Worm (Caenorhabditis elegans) whole organism, mixed stage, embryonic: ENCODE results near the gene Y82E9BR.5.

Experiments
- M03D4.4 ChIP-seq: sonication (generic microtip); optimal IDR thresholded peaks from 2 replicates; lab custom pipeline; 2017; ENCODE audit warnings: mild to moderate bottlenecking, missing genetic modification characterization, missing compliant biosample characterization
- bed-3 ChIP-seq: fragments of 200-800 bp; sonication (Bioruptor generic); optimal IDR thresholded peaks from 3 replicates; lab custom pipeline; 2018; ENCODE audit warnings: mild to moderate bottlenecking, missing genetic modification characterization, moderate library complexity, missing compliant biosample characterization
- ceh-39 ChIP-seq: fragments of 150-350 bp; optimal IDR thresholded peaks from 2 replicates; lab custom pipeline; 2014; ENCODE audit warnings: missing biosample characterization, missing genetic modification characterization
- ceh-43 ChIP-seq: fragments of 200-800 bp; sonication (Bioruptor generic); optimal IDR thresholded peaks from 2 replicates; lab custom pipeline; 2018; ENCODE audit warnings: mild to moderate bottlenecking, missing genetic modification characterization, moderate library complexity, missing compliant biosample characterization
- ceh-83 ChIP-seq: fragments of 200-800 bp; sonication (Bioruptor generic); optimal IDR thresholded peaks from 2 replicates; lab custom pipeline; 2018; ENCODE audit warnings: mild to moderate bottlenecking, missing genetic modification characterization, missing compliant biosample characterization
- ces-1 ChIP-seq: fragments of 150-350 bp; optimal IDR thresholded peaks from 2 replicates; lab custom pipeline; 2014; ENCODE audit warnings: missing biosample characterization, missing genetic modification reagents, missing genetic modification characterization
- cnd-1 ChIP-seq: fragments of 200-800 bp; sonication (Bioruptor generic); optimal IDR thresholded peaks from 2 replicates; lab custom pipeline; 2018; ENCODE audit warnings: mild to moderate bottlenecking, missing genetic modification characterization, missing compliant biosample characterization
- elt-1 ChIP-seq: sonication (generic microtip); optimal IDR thresholded peaks from 2 replicates; lab custom pipeline; 2017; ENCODE audit warnings: missing genetic modification characterization, mild to moderate bottlenecking, missing compliant biosample characterization, antibody characterized with exemption, moderate library complexity, borderline replicate concordance; ENCODE audit not compliant: insufficient read depth
- elt-3 ChIP-seq: fragments of 150-350 bp; optimal IDR thresholded peaks from 2 replicates; lab custom pipeline; 2014; ENCODE audit warnings: missing biosample characterization, missing genetic modification characterization
- flh-1 ChIP-seq: fragments of 200-800 bp; sonication (Bioruptor generic); optimal IDR thresholded peaks from 2 replicates; lab custom pipeline; 2018; ENCODE audit warnings: mild to moderate bottlenecking, missing genetic modification characterization, moderate library complexity, missing compliant biosample characterization
- ham-2 ChIP-seq: fragments of 200-800 bp; sonication (Bioruptor generic); optimal IDR thresholded peaks from 2 replicates; lab custom pipeline; 2018; ENCODE audit warnings: mild to moderate bottlenecking, missing genetic modification characterization, missing compliant biosample characterization
- hlh-1 ChIP-seq: fragments of 150-350 bp; optimal IDR thresholded peaks from 2 replicates; lab custom pipeline; 2014; ENCODE audit warnings: missing biosample characterization, missing genetic modification reagents, missing genetic modification characterization
- lin-13 ChIP-seq: fragments of 150-350 bp; optimal IDR thresholded peaks from 2 replicates; lab custom pipeline; 2014; ENCODE audit warnings: missing biosample characterization, missing genetic modification characterization
- lin-32 ChIP-seq: fragments of 200-800 bp; sonication (Bioruptor generic); optimal IDR thresholded peaks from 2 replicates; lab custom pipeline; 2018; ENCODE audit warnings: mild to moderate bottlenecking, missing genetic modification characterization, missing compliant biosample characterization
- mab-5 ChIP-seq: fragments of 150-350 bp; optimal IDR thresholded peaks from 2 replicates; lab custom pipeline; 2014; ENCODE audit warnings: missing biosample characterization, missing genetic modification characterization
- mep-1 ChIP-seq: fragments of 150-350 bp; optimal IDR thresholded peaks from 2 replicates; lab custom pipeline; 2017; ENCODE audit warnings: missing biosample characterization, missing genetic modification reagents, missing genetic modification characterization, inconsistent platforms
- mls-2 ChIP-seq: sonication (generic microtip); optimal IDR thresholded peaks from 2 replicates; lab custom pipeline; 2016; ENCODE audit warnings: mild to moderate bottlenecking, missing genetic modification characterization, moderate library complexity, missing compliant biosample characterization
- nhr-12 ChIP-seq: fragments of 150-350 bp; optimal IDR thresholded peaks from 2 replicates; lab custom pipeline; 2014; ENCODE audit warnings: missing biosample characterization, missing genetic modification characterization
- nhr-76 ChIP-seq: sonication (generic microtip); optimal IDR thresholded peaks from 2 replicates; lab custom pipeline; 2017; ENCODE audit warnings: missing biosample characterization, missing genetic modification characterization
- pha-4 ChIP-seq: fragments of 150-350 bp; optimal IDR thresholded peaks from 2 replicates; lab custom pipeline; 2018; ENCODE audit warnings: missing biosample characterization, missing genetic modification reagents, missing genetic modification characterization
- sem-2 ChIP-seq: fragments of 200-800 bp; sonication (Bioruptor generic); optimal IDR thresholded peaks from 2 replicates; lab custom pipeline; 2018; ENCODE audit warnings: mild to moderate bottlenecking, missing genetic modification characterization, missing compliant biosample characterization
- snpc-4 ChIP-seq: fragments of 150-350 bp; optimal IDR thresholded peaks from 2 replicates; lab custom pipeline; 2014; ENCODE audit warnings: missing biosample characterization, missing genetic modification characterization
- sptf-1 ChIP-seq: sonication (generic microtip); optimal IDR thresholded peaks from 2 replicates; lab custom pipeline; 2017; ENCODE audit warnings: mild to moderate bottlenecking, missing genetic modification characterization, moderate library complexity, missing compliant biosample characterization
- unc-39 ChIP-seq: fragments of 150-350 bp; optimal IDR thresholded peaks from 2 replicates; lab custom pipeline; 2014; ENCODE audit warnings: missing biosample characterization, missing genetic modification characterization
- unc-62 ChIP-seq: fragments of 150-350 bp; optimal IDR thresholded peaks from 2 replicates; lab custom pipeline; 2014; ENCODE audit warnings: missing biosample characterization, missing genetic modification reagents, missing genetic modification characterization
- zip-8 ChIP-seq: fragments of 150-350 bp; optimal IDR thresholded peaks from 2 replicates; lab custom pipeline; 2014; ENCODE audit warnings: missing biosample characterization, missing genetic modification characterization
- ztf-11 ChIP-seq: fragments of 150-350 bp; optimal IDR thresholded peaks from 2 replicates; lab custom pipeline; 2014; ENCODE audit warnings: missing biosample characterization, missing genetic modification characterization

Y82E9BR.5 gene

ce11 chrIII:1345694-1346093, 38.5 kb upstream of the Y82E9BR.5 start, which contains the start of gene Y82E9BL.6:
Gene Y82E9BL.6, minus strand, starts transcription at chrIII:1345794.
- TF ChIP-seq snpc-4 (tag; lab: Kevin White, UChicago) (no peak), ceh-43 (GFP tag; lab: Kevin White, UChicago) (no peak), unc-62 (GFP tag; lab: Kevin White, UChicago) (no peak), ces-1 (GFP tag; lab: Kevin White, UChicago) (no peak), nhr-76 (tag; lab: Kevin White, UChicago) (no peak), ztf-11 (no peak), ceh-39 (tag; lab: Kevin White, UChicago) (no peak), ham-2 (no peak), M03D4.4 (no peak), flh-1 (GFP tag; lab: Kevin White, UChicago) (no peak), sem-2 (GFP tag; lab: Kevin White, UChicago) (no peak), bed-3 (no peak)
- TF ChIP-seq, all 35 proteins: peak for 0

- TF ChIP-seq nhr-12 (tag; lab: Kevin White, UChicago) (no peak), bed-3 (no peak), mep-1 (tag; lab: Kevin White, UChicago) (no peak)
- TF ChIP-seq, all 35 proteins: peak for 0
These were observed 37.2 kb upstream of the Y82E9BR.5 start for ce11 chrIII:1347003-1347402.

- no peak for TF ChIP-seq lin-13 (tag; lab: Kevin White, UChicago)
These were observed 36.6 kb upstream of the Y82E9BR.5 start, which contains the start of gene Y82E9BL.5 for ce11 chrIII:1347539-1347938. Gene Y82E9BL.5, minus strand, starts transcription at chrIII:1347639.

DNA sequence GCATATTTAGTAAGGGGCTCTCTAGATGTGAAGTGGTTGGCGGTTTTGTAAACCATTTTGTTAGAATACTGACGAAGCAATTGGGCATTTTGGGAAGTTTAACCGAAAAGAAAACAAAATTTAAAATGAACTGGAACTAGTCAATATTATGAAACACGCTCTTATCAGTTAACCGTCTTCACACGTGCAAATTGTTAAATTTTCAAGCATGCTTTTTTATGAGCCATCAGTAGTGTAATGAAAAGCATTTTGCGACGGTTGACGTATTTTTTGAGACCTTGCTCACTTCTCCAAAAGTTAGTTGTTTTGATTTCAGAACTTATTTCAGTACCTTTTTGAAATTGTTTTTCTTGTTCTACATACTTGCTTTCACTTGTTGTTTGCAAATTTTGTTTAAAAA, 34.9 kb upstream of the Y82E9BR.5 start, which contains the start of gene fbxa-25:
fbxa-25 (minus strand) TSS at position 138 of the 400 bp plus-strand sequence.
- TF ChIP-seq cnd-1 = no peak
- no peak for TF ChIP-seq elt-3 (tag; lab: Kevin White, UChicago)
- TF ChIP-seq mls-2 = no peak
- TF ChIP-seq ceh-43 (GFP tag; lab: Kevin White, UChicago) = no peak
- TF ChIP-seq, all 35 proteins: peak for 0

DNA sequence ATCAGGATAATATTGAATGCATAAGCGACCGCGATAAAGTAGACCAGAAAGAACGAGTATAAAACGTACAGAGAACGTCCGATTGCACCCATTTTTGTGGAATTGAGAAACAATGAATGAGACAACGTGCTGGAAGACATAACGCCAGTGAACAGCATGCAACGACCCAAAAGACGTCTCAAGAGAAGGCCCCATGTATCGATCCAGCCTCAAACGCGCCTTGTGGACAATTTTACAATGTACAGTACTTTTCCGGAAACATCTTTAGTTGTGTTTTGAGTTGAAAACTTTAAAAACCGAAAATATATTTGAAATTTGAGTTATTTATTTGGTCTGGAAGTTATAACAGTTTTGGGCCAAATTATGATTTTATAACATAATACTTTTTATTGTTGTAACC, 33.4 kb upstream of the Y82E9BR.5 start, which contains the start of gene Y82E9BL.3:
Y82E9BL.3 (minus strand) TSS at position 101 of the 400 bp plus-strand sequence.
- TF ChIP-seq nhr-12 (tag; lab: Kevin White, UChicago) (no peak), ceh-39 (tag; lab: Kevin White, UChicago) (no peak), mls-2 (no peak), cnd-1 (no peak), nhr-76 (tag; lab: Kevin White, UChicago) (no peak), unc-62 (GFP tag; lab: Kevin White, UChicago) (no peak), unc-39 (tag; lab: Kevin White, UChicago) (no peak)

ce11 chrIII:1354523-1354922, 29.6 kb upstream of the Y82E9BR.5 start:
- no peak for TF ChIP-seq pha-4
- TF ChIP-seq sptf-1 (tag; lab: Kevin White, UChicago) = no peak
- TF ChIP-seq mep-1 (tag; lab: Kevin White, UChicago) = no peak

ce11 chrIII:1355320-1355719, 28.9 kb upstream of the Y82E9BR.5 start, which contains the start of gene Y82E9BL.1:
Gene Y82E9BL.1, minus strand, starts transcription at chrIII:1355420.
- TF ChIP-seq ceh-83 (GFP tag; lab: Kevin White, UChicago) (no peak), elt-1 (tag; lab: Kevin White, UChicago) (no peak), ceh-43 (GFP tag; lab: Kevin White, UChicago) (no peak), mab-5 (tag; lab: Kevin White, UChicago) (no peak), mep-1 (tag; lab: Kevin White, UChicago) (no peak), hlh-1 (tag; lab: Kevin White, UChicago) (no peak), zip-8 (tag; lab: Kevin White, UChicago) (no peak), lin-32 (GFP tag; lab: Kevin White, UChicago) (no peak), flh-1 (GFP tag; lab: Kevin White, UChicago) (no peak)
